Fruit fly (Drosophila melanogaster) whole organism, embryonic: Measurements from ENCODE around the gene Cyp1.

Experiments
- ATbp ChIP-seq: fragments of 200-800 bp; sonication (Bioruptor generic); optimal IDR thresholded peaks from 2 replicates; lab custom pipeline; 2017; ENCODE audit warnings: missing biosample characterization, mild to moderate bottlenecking, missing genetic modification characterization, missing genetic modification reagents
- Blimp-1 ChIP-seq: fragments of 200-800 bp; sonication (Bioruptor generic); optimal IDR thresholded peaks from 3 replicates; lab custom pipeline; 2018; ENCODE audit warnings: missing biosample characterization, missing genetic modification characterization, mild to moderate bottlenecking, moderate library complexity, missing genetic modification reagents
- CG11723 ChIP-seq: fragments of 200-800 bp; sonication (Bioruptor generic); optimal IDR thresholded peaks from 2 replicates; lab custom pipeline; 2017; ENCODE audit warnings: missing biosample characterization, mild to moderate bottlenecking, missing genetic modification characterization
- CG12769 ChIP-seq: fragments of 200-800 bp; sonication (Bioruptor generic); optimal IDR thresholded peaks from 2 replicates; lab custom pipeline; 2019; ENCODE audit warnings: missing biosample characterization, mild to moderate bottlenecking, missing genetic modification characterization, moderate library complexity
- CG15011 ChIP-seq: fragments of 200-800 bp; sonication (Bioruptor generic); optimal IDR thresholded peaks from 3 replicates; lab custom pipeline; 2018; ENCODE audit warnings: missing biosample characterization, mild to moderate bottlenecking, missing genetic modification characterization
- CG15514 ChIP-seq: fragments of 200-800 bp; sonication (Bioruptor generic); optimal IDR thresholded peaks from 3 replicates; lab custom pipeline; 2017; ENCODE audit warnings: missing biosample characterization, missing genetic modification characterization, mild to moderate bottlenecking, moderate library complexity, missing genetic modification reagents
- CG16863 ChIP-seq: fragments of 200-800 bp; sonication (Bioruptor generic); optimal IDR thresholded peaks from 3 replicates; lab custom pipeline; 2016; ENCODE audit warnings: missing biosample characterization, missing genetic modification characterization
- CG17912 ChIP-seq: fragments of 200-800 bp; sonication (Bioruptor generic); optimal IDR thresholded peaks from 2 replicates; lab custom pipeline; 2018; ENCODE audit warnings: missing biosample characterization, mild to moderate bottlenecking, missing genetic modification characterization
- CG32532 ChIP-seq: fragments of 200-800 bp; sonication (Bioruptor generic); IDR thresholded peaks from 2 replicates; pipeline ENCODE4 v1.3.6; 2022; ENCODE audit warnings: missing biosample characterization, missing genetic modification characterization
- CG3281 ChIP-seq: fragments of 200-800 bp; sonication (Bioruptor generic); optimal IDR thresholded peaks from 3 replicates; lab custom pipeline; 2017; ENCODE audit warnings: missing biosample characterization, mild to moderate bottlenecking, missing genetic modification characterization
- CG34376 ChIP-seq: fragments of 200-800 bp; sonication (Bioruptor generic); optimal IDR thresholded peaks from 2 replicates; lab custom pipeline; 2018; ENCODE audit warnings: missing biosample characterization, mild to moderate bottlenecking, missing genetic modification characterization
- CG34422 ChIP-seq: fragments of 200-800 bp; sonication (Bioruptor generic); IDR thresholded peaks from 3 replicates; pipeline ENCODE4 v1.3.6; 2022; ENCODE audit warnings: missing biosample characterization, missing genetic modification characterization
- CG4730 ChIP-seq: fragments of 200-800 bp; sonication (Bioruptor generic); IDR thresholded peaks from 2 replicates; pipeline ENCODE4 v1.3.6; 2022; ENCODE audit warnings: missing biosample characterization, missing genetic modification characterization
- CG7963 ChIP-seq: fragments of 200-800 bp; sonication (Bioruptor generic); IDR thresholded peaks from 3 replicates; pipeline ENCODE4 v1.3.6; 2022; ENCODE audit warnings: missing biosample characterization, missing genetic modification characterization; ENCODE audit not compliant: partially characterized antibody
- CG9609 ChIP-seq: fragments of 200-800 bp; sonication (Bioruptor generic); optimal IDR thresholded peaks from 3 replicates; lab custom pipeline; 2016; ENCODE audit warnings: missing biosample characterization, missing genetic modification characterization
- CrebB ChIP-seq: fragments of 200-800 bp; sonication (Bioruptor generic); optimal IDR thresholded peaks from 3 replicates; lab custom pipeline; 2018; ENCODE audit warnings: missing biosample characterization, mild to moderate bottlenecking, missing genetic modification characterization
- D ChIP-seq, 2 experiments: fragments of 200-800 bp in 1 of 2; fragments of >200 bp in 1 of 2; sonication (Bioruptor generic) in 1 of 2; optimal IDR thresholded peaks; 2 replicates in 1 of 2; 3 replicates in 1 of 2; lab custom pipeline; 2017; ENCODE audit warnings: mild to moderate bottlenecking in 1 of 2, missing biosample characterization in 1 of 2, missing genetic modification characterization in 1 of 2, missing genetic modification reagents in 1 of 2
- Dek ChIP-seq: fragments of 200-800 bp; sonication (Bioruptor generic); optimal IDR thresholded peaks from 3 replicates; lab custom pipeline; 2019; ENCODE audit warnings: missing biosample characterization, mild to moderate bottlenecking, missing genetic modification characterization, moderate library complexity
- Elba2 ChIP-seq: fragments of 200-800 bp; sonication (Bioruptor generic); optimal IDR thresholded peaks from 3 replicates; lab custom pipeline; 2016; ENCODE audit warnings: missing biosample characterization, missing genetic modification characterization
- HHEX ChIP-seq: fragments of 200-800 bp; sonication (Bioruptor generic); optimal IDR thresholded peaks from 3 replicates; lab custom pipeline; 2017; ENCODE audit warnings: missing biosample characterization, mild to moderate bottlenecking, missing genetic modification characterization, missing genetic modification reagents
- Kr ChIP-seq: fragments of 200-800 bp; sonication (Bioruptor generic); optimal IDR thresholded peaks from 2 replicates; lab custom pipeline; 2017; ENCODE audit warnings: missing biosample characterization, mild to moderate bottlenecking, missing genetic modification characterization
- Max ChIP-seq: fragments of 200-800 bp; sonication (Bioruptor generic); optimal IDR thresholded peaks from 2 replicates; lab custom pipeline; 2016; ENCODE audit warnings: missing biosample characterization, mild to moderate bottlenecking, missing genetic modification characterization
- Meics ChIP-seq: fragments of 200-800 bp; sonication (Bioruptor generic); optimal IDR thresholded peaks from 2 replicates; lab custom pipeline; 2017; ENCODE audit warnings: missing biosample characterization, mild to moderate bottlenecking, missing genetic modification characterization
- Myb ChIP-seq: fragments of 200-800 bp; sonication (Bioruptor generic); optimal IDR thresholded peaks from 2 replicates; lab custom pipeline; 2016; ENCODE audit warnings: missing biosample characterization, missing genetic modification characterization
- Neu2 ChIP-seq: fragments of 200-800 bp; sonication (Bioruptor generic); optimal IDR thresholded peaks from 3 replicates; lab custom pipeline; 2016; ENCODE audit warnings: missing biosample characterization, missing genetic modification characterization, borderline replicate concordance
- PHDP ChIP-seq: fragments of 200-800 bp; sonication (Bioruptor generic); optimal IDR thresholded peaks from 3 replicates; lab custom pipeline; 2018; ENCODE audit warnings: missing biosample characterization, mild to moderate bottlenecking, missing genetic modification characterization, moderate library complexity
- Scr ChIP-seq: fragments of 200-800 bp; sonication (Bioruptor generic); IDR thresholded peaks from 2 replicates; pipeline ENCODE4 v1.3.6; 2022; ENCODE audit warnings: missing biosample characterization, missing genetic modification characterization; ENCODE audit not compliant: partially characterized antibody
- Sox102F ChIP-seq: fragments of 200-800 bp; sonication (Bioruptor generic); optimal IDR thresholded peaks from 2 replicates; lab custom pipeline; 2018; ENCODE audit warnings: missing biosample characterization, mild to moderate bottlenecking, missing genetic modification characterization, moderate library complexity
- da ChIP-seq: fragments of 200-800 bp; sonication (Bioruptor generic); optimal IDR thresholded peaks from 2 replicates; lab custom pipeline; 2016; ENCODE audit warnings: missing biosample characterization, missing genetic modification characterization
- eyg ChIP-seq: fragments of 200-800 bp; sonication (Bioruptor generic); optimal IDR thresholded peaks from 3 replicates; lab custom pipeline; 2016; ENCODE audit warnings: missing biosample characterization, missing genetic modification characterization
- jumu ChIP-seq: fragments of 200-800 bp; sonication (Bioruptor generic); optimal IDR thresholded peaks from 3 replicates; lab custom pipeline; 2016; ENCODE audit warnings: missing biosample characterization, missing genetic modification characterization
- mld ChIP-seq: fragments of 200-800 bp; sonication (Bioruptor generic); IDR thresholded peaks from 3 replicates; pipeline ENCODE4 v1.3.6; 2022; ENCODE audit warnings: missing biosample characterization, missing genetic modification characterization; ENCODE audit not compliant: partially characterized antibody
- org-1 ChIP-seq: fragments of 200-800 bp; sonication (Bioruptor generic); optimal IDR thresholded peaks from 2 replicates; lab custom pipeline; 2017; ENCODE audit warnings: missing biosample characterization, missing genetic modification characterization
- otp ChIP-seq: fragments of 200-800 bp; sonication (Bioruptor generic); IDR thresholded peaks from 3 replicates; pipeline ENCODE4, ENCODE4 v1.3.6; 2022; ENCODE audit warnings: missing biosample characterization, missing genetic modification characterization
- sc ChIP-seq, 3 experiments: fragments of >200 bp in 2 of 3; fragments of 200-800 bp in 1 of 3; sonication (Bioruptor generic) in 1 of 3; optimal IDR thresholded peaks; 2 replicates in 2 of 3; 3 replicates in 1 of 3; lab custom pipeline; 2017; ENCODE audit warnings: mild to moderate bottlenecking in 1 of 3, missing biosample characterization in 1 of 3, missing genetic modification characterization in 1 of 3, missing genetic modification reagents in 1 of 3
- sna ChIP-seq: fragments of 200-800 bp; sonication (Bioruptor generic); IDR thresholded peaks from 2 replicates; pipeline ENCODE4 v1.3.6; 2022; ENCODE audit warnings: missing biosample characterization, missing genetic modification characterization; ENCODE audit not compliant: partially characterized antibody
- trem ChIP-seq: fragments of 200-800 bp; optimal IDR thresholded peaks from 3 replicates; lab custom pipeline; 2019; ENCODE audit warnings: missing biosample characterization, mild to moderate bottlenecking, missing genetic modification characterization, moderate library complexity
- unc-4 ChIP-seq: fragments of 200-800 bp; sonication (Bioruptor generic); IDR thresholded peaks from 2 replicates; pipeline ENCODE4 v1.3.6; 2022; ENCODE audit warnings: missing biosample characterization, missing genetic modification characterization; ENCODE audit not compliant: partially characterized antibody
- wek ChIP-seq: fragments of 200-800 bp; sonication (Bioruptor generic); optimal IDR thresholded peaks from 3 replicates; lab custom pipeline; 2018; ENCODE audit warnings: missing biosample characterization, mild to moderate bottlenecking, missing genetic modification characterization, moderate library complexity

Gene Cyp1

DNA sequence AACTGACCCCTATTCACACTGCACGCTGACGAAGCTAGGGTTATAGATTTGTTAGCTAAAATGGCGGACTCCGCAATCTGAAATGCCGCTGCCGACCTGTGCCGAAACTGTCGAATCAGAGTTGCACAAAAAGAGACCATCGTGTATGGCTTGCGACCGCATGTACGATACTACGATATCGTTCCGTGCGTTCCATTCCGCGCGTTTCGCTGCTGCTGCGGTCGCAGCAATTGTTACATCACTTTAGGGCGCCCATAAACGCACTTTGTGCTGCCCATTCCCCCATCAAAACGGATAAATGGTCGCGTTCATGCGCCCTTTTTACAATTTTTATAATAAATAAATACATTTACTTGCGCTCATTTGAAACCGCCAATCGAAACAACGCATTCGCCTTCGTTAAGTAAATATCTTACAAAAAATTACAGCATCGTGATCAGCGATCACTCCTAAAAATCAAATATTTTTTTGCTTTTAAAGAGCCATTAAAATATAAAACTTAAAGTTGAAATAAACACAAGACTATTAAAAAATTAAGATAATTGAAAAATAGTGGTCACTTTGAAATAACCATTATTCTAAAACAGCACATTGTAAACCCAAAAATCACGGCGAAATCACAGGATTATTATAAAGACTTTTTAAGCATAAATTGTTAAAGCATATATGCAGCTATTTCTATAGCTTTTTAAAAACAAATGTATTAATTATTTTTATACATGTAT lies at the start of gene Cyp1 (continued):
- TF ChIP-seq otp (GFP tag; lab: Robert Waterston, UW) (0 out of 3 replicates have a peak, but pooled peaks have one; percentile 29), wek (GFP tag; lab: Kevin White, UChicago) (peak; percentile 48), Dek (tag; lab: Kevin White, UChicago) (no peak), sc (optimal IDR thresholded peaks at IDR 0.05; lab: Kevin White, UChicago) (no peak), sc (GFP tag; optimal IDR thresholded peaks at IDR 0.05; lab: Kevin White, UChicago) (no peak), CrebB (tag; lab: Kevin White, UChicago) (no peak), CG15011 (GFP tag; lab: Kevin White, UChicago) (no peak), Neu2 (GFP tag; lab: Kevin White, UChicago) (no peak), CG34376 (GFP tag; lab: Kevin White, UChicago) (no peak), CG7963 (GFP tag; lab: Robert Waterston, UW) (peak; percentile 72; the same call in 2 of the 3 replicates), jumu (GFP tag; lab: Kevin White, UChicago) (peak; percentile 5), unc-4 (GFP tag; lab: Robert Waterston, UW) (peak; percentile 68), Myb (GFP tag; lab: Kevin White, UChicago) (peak; percentile 44), Sox102F (GFP tag; lab: Kevin White, UChicago) (no peak), HHEX (no peak), CG9609 (GFP tag; lab: Kevin White, UChicago) (no peak), CG34422 (GFP tag; lab: Robert Waterston, UW) (peak; percentile 58; the same call in 1 of the 3 replicates), Max (GFP tag; lab: Kevin White, UChicago) (peak; percentile 6), Kr (GFP tag; lab: Kevin White, UChicago) (no peak), mld (peak; percentile 77; the same call in 1 of the 3 replicates), CG3281 (no peak), ATbp (no peak), Elba2 (GFP tag; lab: Kevin White, UChicago) (no peak), CG15514 (peak; percentile 88), CG17912 (GFP tag; lab: Kevin White, UChicago) (no peak), CG16863 (GFP tag; lab: Kevin White, UChicago) (no peak), CG32532 (GFP tag; lab: Robert Waterston, UW) (no peak; the same call in none of the 2 replicates), D (optimal IDR thresholded peaks at IDR 0.05; lab: Kevin White, UChicago) (no peak), D (GFP tag; optimal IDR thresholded peaks at IDR 0.05; lab: Kevin White, UChicago) (no peak), eyg (no peak), sna (GFP tag; lab: Robert Waterston, UW) (peak; percentile 49; the same call in 1 of the 2 replicates), Meics (GFP tag; lab: Kevin White, UChicago) (peak; percentile 22), Blimp-1 (no peak), CG4730 (GFP tag; lab: Robert Waterston, UW) (0 out of 2 replicates have a peak, but pooled peaks have one; percentile 25), CG11723 (GFP tag; lab: Kevin White, UChicago) (peak; percentile 51), PHDP (tag; lab: Kevin White, UChicago) (peak; percentile 4), CG12769 (tag; lab: Kevin White, UChicago) (peak; percentile 14), trem (peak; percentile 38), org-1 (GFP tag; lab: Kevin White, UChicago) (no peak), da (no peak), Scr (GFP tag; lab: Robert Waterston, UW) (peak; percentile 76)
- TF ChIP-seq, all 482 proteins: peak for 217
